Fruit fly (Drosophila melanogaster) whole organism, pupa: ENCODE results near the gene CG32812.

ENCODE experiments used
- CG10348 ChIP-seq: fragments of 200-800 bp; sonication (Bioruptor generic); IDR thresholded peaks from 2 replicates; pipeline ENCODE4 v1.3.6; 2022; ENCODE audit warnings: missing biosample characterization, missing genetic modification characterization
- CG12605 ChIP-seq: fragments of 200-800 bp; sonication (Bioruptor generic); IDR thresholded peaks from 2 replicates; pipeline ENCODE4 v1.3.6; 2022; ENCODE audit warnings: missing biosample characterization, missing genetic modification characterization
- CG15710 ChIP-seq: fragments of 200-800 bp; sonication (Bioruptor generic); optimal IDR thresholded peaks from 2 replicates; lab custom pipeline; 2018; ENCODE audit warnings: missing biosample characterization, mild to moderate bottlenecking, missing genetic modification characterization, moderate library complexity
- CG32121 ChIP-seq: fragments of 200-800 bp; sonication (Bioruptor generic); IDR thresholded peaks from 2 replicates; pipeline ENCODE4 v1.3.6; 2022; ENCODE audit warnings: missing biosample characterization, missing genetic modification characterization
- CG34367 ChIP-seq: fragments of 200-800 bp; sonication (Bioruptor generic); optimal IDR thresholded peaks from 2 replicates; lab custom pipeline; 2018; ENCODE audit warnings: missing biosample characterization, mild to moderate bottlenecking, missing genetic modification characterization
- CG8159 ChIP-seq: fragments of 200-800 bp; sonication (Bioruptor generic); optimal IDR thresholded peaks from 3 replicates; lab custom pipeline; 2018; ENCODE audit warnings: missing biosample characterization, mild to moderate bottlenecking, missing genetic modification characterization, moderate library complexity
- CG9948 ChIP-seq: fragments of 200-800 bp; sonication (Bioruptor generic); optimal IDR thresholded peaks from 2 replicates; lab custom pipeline; 2018; ENCODE audit warnings: missing biosample characterization, mild to moderate bottlenecking, missing genetic modification characterization, moderate library complexity
- EcR ChIP-seq: fragments of 200-800 bp; sonication (Bioruptor generic); optimal IDR thresholded peaks from 3 replicates; lab custom pipeline; 2019; ENCODE audit warnings: missing biosample characterization, missing genetic modification characterization, mild to moderate bottlenecking, moderate library complexity, missing genetic modification reagents
- Ets98B ChIP-seq: fragments of 200-800 bp; sonication (Bioruptor generic); IDR thresholded peaks from 2 replicates; pipeline ENCODE4 v1.3.6; 2022; ENCODE audit warnings: missing biosample characterization, missing genetic modification characterization
- Pif1A ChIP-seq: fragments of 200-800 bp; sonication (Bioruptor generic); optimal IDR thresholded peaks from 3 replicates; lab custom pipeline; 2016; ENCODE audit warnings: missing biosample characterization, missing genetic modification characterization
- Pif1B ChIP-seq: fragments of 200-800 bp; sonication (Bioruptor generic); optimal IDR thresholded peaks from 3 replicates; lab custom pipeline; 2016; ENCODE audit warnings: missing biosample characterization, missing genetic modification characterization
- fd96Ca ChIP-seq: fragments of 200-800 bp; sonication (Bioruptor generic); IDR thresholded peaks from 3 replicates; pipeline ENCODE4 v1.3.6; 2022; ENCODE audit warnings: missing biosample characterization, missing genetic modification characterization
- rn ChIP-seq: fragments of 200-800 bp; sonication (Bioruptor generic); IDR thresholded peaks from 2 replicates; pipeline ENCODE4 v1.3.6; 2022; ENCODE audit warnings: missing biosample characterization, missing genetic modification characterization

DNA sequence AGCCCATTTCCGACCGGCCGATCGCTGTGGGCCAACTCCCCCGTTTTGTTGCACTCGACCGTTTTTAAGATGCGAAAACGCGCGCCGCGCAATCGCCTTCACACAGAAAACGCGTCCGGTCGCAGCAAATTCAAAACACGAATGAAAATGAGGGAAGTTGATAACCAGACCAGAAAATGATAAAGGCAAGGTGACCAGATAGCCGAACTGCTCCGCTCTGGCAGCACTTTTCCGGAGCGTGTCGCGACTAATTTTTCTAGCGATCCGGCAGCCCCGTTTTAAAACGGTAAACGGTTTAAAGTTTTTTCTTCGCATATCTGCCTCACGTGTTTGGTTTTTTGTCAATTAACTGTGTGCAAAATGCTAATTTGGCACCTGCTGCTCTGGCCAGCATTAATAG, 35.1 kb downstream of the CG32812 start, which contains the start of gene DAAM:
- TF ChIP-seq rn (no peak), CG8159 (tag; lab: Kevin White, UChicago) (no peak), EcR (GFP tag; lab: Kevin White, UChicago) (peak; percentile 13), CG10348 (GFP tag; lab: Robert Waterston, UW) (no peak), Pif1B (no peak), CG32121 (GFP tag; lab: Robert Waterston, UW) (0 out of 2 replicates have a peak, but pooled peaks have one; percentile 16), fd96Ca (GFP tag; lab: Robert Waterston, UW) (no peak), Pif1A (GFP tag; lab: Kevin White, UChicago) (no peak), CG15710 (tag; lab: Kevin White, UChicago) (no peak), CG12605 (GFP tag; lab: Robert Waterston, UW) (no peak), Ets98B (GFP tag; lab: Robert Waterston, UW) (no peak), CG34367 (tag; lab: Kevin White, UChicago) (no peak), CG9948 (tag; lab: Kevin White, UChicago) (no peak)
